Worm (Caenorhabditis elegans) whole organism, young adult: ENCODE results near the gene nsph-3.2.

Experiments
- B0019.2 ChIP-seq: fragments of 200-800 bp; sonication (Bioruptor generic); conservative IDR thresholded peaks from 2 replicates; pipeline ENCODE4 v1.3.6; 2022; ENCODE audit warnings: missing genetic modification reagents, missing genetic modification characterization, missing compliant biosample characterization
- C06A6.2 ChIP-seq: fragments of 200-800 bp; sonication (Bioruptor generic); conservative IDR thresholded peaks from 2 replicates; pipeline ENCODE4 v1.3.6; 2022; ENCODE audit warnings: missing genetic modification characterization, missing compliant biosample characterization
- F33H1.4 ChIP-seq: fragments of 200-800 bp; sonication (Bioruptor generic); IDR thresholded peaks from 2 replicates; pipeline ENCODE4 v1.3.6; 2022; ENCODE audit warnings: missing genetic modification reagents, missing genetic modification characterization, missing compliant biosample characterization
- F37B4.10 ChIP-seq: fragments of 200-800 bp; sonication (Bioruptor generic); IDR thresholded peaks from 2 replicates; pipeline ENCODE4 v1.3.6; 2022; ENCODE audit warnings: missing genetic modification characterization, missing compliant biosample characterization
- T07F8.4 ChIP-seq: sonication (generic microtip); optimal IDR thresholded peaks from 2 replicates; lab custom pipeline; 2016; ENCODE audit warnings: mild to moderate bottlenecking, missing genetic modification characterization, moderate library complexity, missing compliant biosample characterization
- Y53F4B.3 ChIP-seq: fragments of 200-800 bp; sonication (Bioruptor generic); IDR thresholded peaks from 2 replicates; pipeline ENCODE4 v1.3.6; 2022; ENCODE audit warnings: missing genetic modification reagents, missing genetic modification characterization, missing compliant biosample characterization
- Y56A3A.18 ChIP-seq: fragments of 200-800 bp; sonication (Bioruptor generic); IDR thresholded peaks from 2 replicates; pipeline ENCODE4 v1.3.6; 2022; ENCODE audit warnings: missing genetic modification reagents, missing genetic modification characterization, missing compliant biosample characterization
- ZK185.1 ChIP-seq: sonication (generic microtip); optimal IDR thresholded peaks from 2 replicates; lab custom pipeline; 2016; ENCODE audit warnings: mild to moderate bottlenecking, missing genetic modification characterization, missing compliant biosample characterization; ENCODE audit not compliant: poor library complexity, severe bottlenecking
- athp-1 ChIP-seq: sonication (generic microtip); optimal IDR thresholded peaks from 2 replicates; lab custom pipeline; 2017; ENCODE audit warnings: mild to moderate bottlenecking, missing genetic modification characterization, missing compliant biosample characterization
- cebp-1 ChIP-seq, 2 experiments: fragments of 200-800 bp in 1 of 2; sonication (Bioruptor generic) in 1 of 2; sonication (generic microtip) in 1 of 2; IDR thresholded peaks in 1 of 2; optimal IDR thresholded peaks in 1 of 2; 2 replicates each; pipeline versions ENCODE4 v1.3.6 to Lab custom; 2017 to 2022; ENCODE audit warnings: missing compliant biosample characterization in 2 of 2, missing genetic modification characterization in 2 of 2, mild to moderate bottlenecking in 1 of 2, missing genetic modification reagents in 1 of 2, moderate library complexity in 1 of 2
- ceh-40 ChIP-seq: fragments of 200-800 bp; sonication (Bioruptor generic); IDR thresholded peaks from 2 replicates; pipeline ENCODE4 v1.3.6; 2022; ENCODE audit warnings: missing genetic modification characterization, missing compliant biosample characterization
- dpff-1 ChIP-seq: sonication (generic microtip); optimal IDR thresholded peaks from 2 replicates; lab custom pipeline; 2017; ENCODE audit warnings: mild to moderate bottlenecking, missing genetic modification characterization, missing compliant biosample characterization
- dpl-1 ChIP-seq: fragments of 150-350 bp; optimal IDR thresholded peaks from 2 replicates; lab custom pipeline; 2014; ENCODE audit warnings: missing biosample characterization, missing genetic modification reagents, missing genetic modification characterization
- ets-4 ChIP-seq: fragments of 200-800 bp; sonication (Bioruptor generic); optimal IDR thresholded peaks from 2 replicates; lab custom pipeline; 2018; ENCODE audit warnings: mild to moderate bottlenecking, missing genetic modification characterization, missing compliant biosample characterization
- fkh-3 ChIP-seq: sonication (generic microtip); optimal IDR thresholded peaks from 2 replicates; lab custom pipeline; 2016; ENCODE audit warnings: mild to moderate bottlenecking, missing genetic modification characterization, missing compliant biosample characterization
- let-607 ChIP-seq, 2 experiments: fragments of 200-800 bp in 1 of 2; sonication (Bioruptor generic) in 1 of 2; sonication (generic microtip) in 1 of 2; optimal IDR thresholded peaks; 2 replicates each; lab custom pipeline; 2016 to 2018; ENCODE audit warnings: mild to moderate bottlenecking in 2 of 2, missing compliant biosample characterization in 2 of 2, missing genetic modification characterization in 2 of 2, moderate library complexity in 2 of 2, missing genotype in 1 of 2
- lsy-27 ChIP-seq: sonication (generic microtip); optimal IDR thresholded peaks from 2 replicates; lab custom pipeline; 2017; ENCODE audit warnings: missing genetic modification characterization, mild to moderate bottlenecking, missing compliant biosample characterization, antibody characterized with exemption, missing genotype, borderline replicate concordance; ENCODE audit not compliant: insufficient read depth
- madf-10 ChIP-seq: sonication (generic microtip); optimal IDR thresholded peaks from 2 replicates; lab custom pipeline; 2016; ENCODE audit warnings: mild to moderate bottlenecking, missing genetic modification characterization, missing compliant biosample characterization
- madf-3 ChIP-seq: fragments of 200-800 bp; sonication (Bioruptor generic); IDR thresholded peaks from 2 replicates; pipeline ENCODE4 v1.3.6; 2022; ENCODE audit warnings: missing genetic modification reagents, missing genetic modification characterization, missing compliant biosample characterization
- mcd-1 ChIP-seq: fragments of 200-800 bp; sonication (Bioruptor generic); IDR thresholded peaks from 2 replicates; pipeline ENCODE4 v1.3.6; 2022; ENCODE audit warnings: missing genetic modification reagents, missing genetic modification characterization, missing compliant biosample characterization
- nhr-80 ChIP-seq: sonication (generic microtip); optimal IDR thresholded peaks from 2 replicates; lab custom pipeline; 2016; ENCODE audit warnings: missing genetic modification characterization, missing compliant biosample characterization
- pbrm-1 ChIP-seq: fragments of 200-800 bp; sonication (Bioruptor generic); IDR thresholded peaks from 2 replicates; pipeline ENCODE4 v1.3.6; 2022; ENCODE audit warnings: missing genetic modification reagents, missing genetic modification characterization, missing compliant biosample characterization
- rpc-1 ChIP-seq, 2 experiments: fragments of 150-350 bp in 1 of 2; sonication (generic microtip) in 1 of 2; optimal IDR thresholded peaks; 2 replicates each; lab custom pipeline; 2014 to 2018; ENCODE audit warnings: missing biosample characterization in 1 of 2, missing genetic modification characterization in 1 of 2, missing genetic modification reagents in 1 of 2, missing genotype in 1 of 2
- sea-2 ChIP-seq: fragments of 200-800 bp; sonication (Bioruptor generic); IDR thresholded peaks from 2 replicates; pipeline ENCODE4 v1.3.6; 2022; ENCODE audit warnings: missing genetic modification characterization, missing compliant biosample characterization
- snpc-1.1 ChIP-seq: sonication (generic microtip); optimal IDR thresholded peaks from 2 replicates; lab custom pipeline; 2017; ENCODE audit warnings: missing genetic modification characterization, mild to moderate bottlenecking, missing compliant biosample characterization, antibody characterized with exemption, moderate library complexity, missing genotype, missing genetic modification reagents; ENCODE audit not compliant: insufficient read depth
- snpc-3.4 ChIP-seq: sonication (generic microtip); optimal IDR thresholded peaks from 2 replicates; lab custom pipeline; 2017; ENCODE audit warnings: missing genetic modification characterization, mild to moderate bottlenecking, missing compliant biosample characterization, antibody characterized with exemption, moderate library complexity, missing genotype, missing genetic modification reagents
- snpc-4 ChIP-seq, 5 experiments: fragments of 150-350 bp in 1 of 5; sonication (generic microtip) in 4 of 5; optimal IDR thresholded peaks; 2 replicates each; lab custom pipeline; 2014 to 2018; ENCODE audit warnings: missing genetic modification characterization in 5 of 5, missing biosample characterization in 3 of 5, antibody characterized with exemption in 2 of 5, mild to moderate bottlenecking in 2 of 5, missing compliant biosample characterization in 2 of 5, missing genotype in 2 of 5, moderate library complexity in 2 of 5, missing genetic modification reagents in 1 of 5
- unc-130 ChIP-seq: sonication (generic microtip); optimal IDR thresholded peaks from 2 replicates; lab custom pipeline; 2016; ENCODE audit warnings: missing genetic modification reagents, missing genetic modification characterization, missing compliant biosample characterization
- xnd-1 ChIP-seq: sonication (generic microtip); optimal IDR thresholded peaks from 2 replicates; lab custom pipeline; 2016; ENCODE audit warnings: missing genotype, missing genetic modification reagents, missing genetic modification characterization, missing compliant biosample characterization
- ztf-3 ChIP-seq: fragments of 200-800 bp; sonication (Bioruptor generic); optimal IDR thresholded peaks from 2 replicates; lab custom pipeline; 2018; ENCODE audit warnings: mild to moderate bottlenecking, missing genetic modification characterization, missing compliant biosample characterization

The nsph-3.2 gene

ce11 chrIV:10157034-10157433 lies 44.4 kb downstream of the nsph-3.2 start (continued):
- TF ChIP-seq xnd-1 = peak; percentile 80
- TF ChIP-seq dpff-1 (tag; lab: Kevin White, UChicago) = no peak

- no peak for TF ChIP-seq madf-10
- TF ChIP-seq let-607 (tag; optimal IDR thresholded peaks at IDR 0.05; lab: Kevin White, UChicago) = peak; percentile 87 to 90
- TF ChIP-seq snpc-1.1 (tag; lab: Kevin White, UChicago) = no peak
- TF ChIP-seq ztf-3 (GFP tag; lab: Kevin White, UChicago) = no peak
- TF ChIP-seq Y53F4B.3 (GFP tag; lab: Robert Waterston, UW) = no peak
- TF ChIP-seq lsy-27 (tag; lab: Kevin White, UChicago) = no peak
- no peak for TF ChIP-seq Y56A3A.18 (GFP tag; lab: Robert Waterston, UW)
- no peak for TF ChIP-seq mcd-1
- TF ChIP-seq snpc-4 (GFP tag; optimal IDR thresholded peaks at IDR 0.05; lab: Kevin White, UChicago) = no peak
- no peak for TF ChIP-seq snpc-4 (tag; optimal IDR thresholded peaks at IDR 0.05; lab: Kevin White, UChicago)
- TF ChIP-seq nhr-80 (tag; lab: Kevin White, UChicago) = peak; percentile 6
- no peak for TF ChIP-seq dpl-1
- TF ChIP-seq, all 124 proteins: peak for 2
Observed at ce11 chrIV:10157489-10158088, 44.9 kb downstream of the nsph-3.2 start, which contains the start of gene ttr-53. ttr-53 (plus strand) TSS chrIV:10158038.

DNA sequence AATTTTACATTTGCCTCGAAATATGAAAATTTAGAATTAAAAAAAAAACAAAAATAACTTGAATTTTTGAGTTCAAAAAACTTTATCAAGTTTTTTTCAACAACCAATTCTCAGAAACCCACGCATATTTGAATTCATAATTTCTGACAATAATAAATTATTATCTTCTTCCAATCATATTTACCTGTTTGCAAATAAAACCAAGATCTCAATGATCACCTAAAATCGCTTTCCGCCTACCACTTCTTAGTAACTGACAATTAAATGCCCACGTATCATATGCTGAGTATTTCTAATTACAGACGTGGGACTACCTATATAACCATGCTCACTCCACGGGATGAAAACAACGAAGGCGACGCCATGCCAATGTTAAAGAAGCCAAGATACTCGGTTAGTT lies 49.0 kb downstream of the nsph-3.2 start, which contains the start of gene pps-1:
Gene pps-1 (plus strand): TSS at position 301 of the 400 bp plus-strand sequence.
- TF ChIP-seq ZK185.1 (tag; lab: Kevin White, UChicago) (no peak), unc-130 (GFP tag; lab: Kevin White, UChicago) (no peak), sea-2 (GFP tag; lab: Robert Waterston, UW) (no peak), T07F8.4 (tag; lab: Kevin White, UChicago) (no peak), snpc-3.4 (no peak), ets-4 (GFP tag; lab: Kevin White, UChicago) (no peak), F33H1.4 (no peak), cebp-1 (GFP tag; IDR thresholded peaks at IDR 0.05; lab: Robert Waterston, UW) (no peak), cebp-1 (tag; optimal IDR thresholded peaks at IDR 0.05; lab: Kevin White, UChicago) (no peak), madf-3 (GFP tag; lab: Robert Waterston, UW) (no peak), rpc-1 (optimal IDR thresholded peaks at IDR 0.05; lab: Kevin White, UChicago) (no peak), rpc-1 (tag; optimal IDR thresholded peaks at IDR 0.05; lab: Kevin White, UChicago) (no peak), pbrm-1 (no peak), ceh-40 (no peak), B0019.2 (no peak), athp-1 (tag; lab: Kevin White, UChicago) (no peak), F37B4.10 (no peak), fkh-3 (no peak), C06A6.2 (GFP tag; lab: Robert Waterston, UW) (no peak), lsy-27 (tag; lab: Kevin White, UChicago) (no peak), madf-10 (no peak), snpc-1.1 (tag; lab: Kevin White, UChicago) (no peak)
